Worm (Caenorhabditis elegans) whole organism, L4/young adult: ENCODE measurements around the gene F38A1.6.

Experiments used
- W03F9.2 ChIP-seq: fragments of 150-350 bp; optimal IDR thresholded peaks from 2 replicates; lab custom pipeline; 2014; ENCODE audit warnings: missing biosample characterization, missing genetic modification characterization
- him-1 ChIP-seq: sonication (generic microtip); optimal IDR thresholded peaks from 2 replicates; lab custom pipeline; 2016; ENCODE audit warnings: missing genotype, missing genetic modification reagents, missing genetic modification characterization, missing compliant biosample characterization

- no peak for TF ChIP-seq him-1
- TF ChIP-seq W03F9.2 (tag; lab: Kevin White, UChicago): no peak
Measured at ce11 chrIV:1251242-1251911, at the start of gene F38A1.6, which contains the start of gene clec-166.
